Fruit fly (Drosophila melanogaster): ENCODE results near the gene CLIP-190.

CLIP-190 gene

dm6 chr2L:17433030-17433912 lies 48.8 kb downstream of the CLIP-190 start, which contains the start of the genes Dif and CG5043 (continued):
- TF ChIP-seq Hand (GFP tag; optimal IDR thresholded peaks at IDR 0.05) = peak; percentile 1
- TF ChIP-seq vfl (GFP tag; optimal IDR thresholded peaks at IDR 0.05) = no peak
- TF ChIP-seq CG3726 (GFP tag; IDR thresholded peaks at IDR 0.05) = no peak
- no peak for TF ChIP-seq CrebB (tag; optimal IDR thresholded peaks at IDR 0.05)
- no peak for TF ChIP-seq pnt (GFP tag; optimal IDR thresholded peaks at IDR 0.05)
- TF ChIP-seq Dip2 (GFP tag; IDR thresholded peaks at IDR 0.05) = no peak
- no peak for TF ChIP-seq slbo (GFP tag; IDR thresholded peaks at IDR 0.05)
- TF ChIP-seq ci (GFP tag; IDR thresholded peaks at IDR 0.05) = no peak
- no peak for TF ChIP-seq Lpt (GFP tag; optimal IDR thresholded peaks at IDR 0.05)
- TF ChIP-seq CG12659 (GFP tag; optimal IDR thresholded peaks at IDR 0.05) = no peak
- no peak for TF ChIP-seq CG3838 (GFP tag; optimal IDR thresholded peaks at IDR 0.05)
- no peak for TF ChIP-seq grn (GFP tag; optimal IDR thresholded peaks at IDR 0.05)
- no peak for TF ChIP-seq CG18599 (GFP tag; optimal IDR thresholded peaks at IDR 0.05)
- TF ChIP-seq Bdp1 (GFP tag; optimal IDR thresholded peaks at IDR 0.05) = no peak
- TF ChIP-seq BEAF-32 (GFP tag; optimal IDR thresholded peaks at IDR 0.05) = no peak
- 0 out of 3 replicates have a peak, but pooled peaks have one; percentile 21 for TF ChIP-seq CG11695 (GFP tag; IDR thresholded peaks at IDR 0.05)
- no peak for TF ChIP-seq MESR4 (GFP tag; optimal IDR thresholded peaks at IDR 0.05)
- TF ChIP-seq CG2129 (GFP tag; IDR thresholded peaks at IDR 0.05; ENCODE audit: partially characterized antibody) = no peak
- no peak for TF ChIP-seq NC2α (GFP tag; optimal IDR thresholded peaks at IDR 0.05)
- no peak for TF ChIP-seq CG17802 (tag; optimal IDR thresholded peaks at IDR 0.05)
- no peak for TF ChIP-seq CG8944 (GFP tag; optimal IDR thresholded peaks at IDR 0.05)
- TF ChIP-seq MBD-R2 (GFP tag; IDR thresholded peaks at IDR 0.05) = peak; percentile 28; the same call in 1 of the 2 replicates
- TF ChIP-seq CG11696 (GFP tag; IDR thresholded peaks at IDR 0.05) = no peak
- no peak for TF ChIP-seq NFAT (GFP tag; IDR thresholded peaks at IDR 0.05)
- TF ChIP-seq CG7963 (GFP tag; IDR thresholded peaks at IDR 0.05; ENCODE audit: partially characterized antibody) = no peak
- TF ChIP-seq lmd (GFP tag; IDR thresholded peaks at IDR 0.05) = no peak
- TF ChIP-seq C15 (GFP tag; IDR thresholded peaks at IDR 0.05) = no peak
- TF ChIP-seq NfI (GFP tag; optimal IDR thresholded peaks at IDR 0.05) = no peak
- TF ChIP-seq Pdp1 (GFP tag; optimal IDR thresholded peaks at IDR 0.05) = no peak
- no peak for TF ChIP-seq GATAe (GFP tag; conservative IDR thresholded peaks at IDR 0.05)
- TF ChIP-seq CG18262 (tag; optimal IDR thresholded peaks at IDR 0.05) = no peak
- no peak for TF ChIP-seq CG31224 (GFP tag; IDR thresholded peaks at IDR 0.05)
- no peak for TF ChIP-seq tap (tag; optimal IDR thresholded peaks at IDR 0.05)
- no peak for TF ChIP-seq da (GFP tag; optimal IDR thresholded peaks at IDR 0.05)
- TF ChIP-seq NC2β (GFP tag; optimal IDR thresholded peaks at IDR 0.05) = no peak
- no peak for TF ChIP-seq Usf (GFP tag; optimal IDR thresholded peaks at IDR 0.05)
- no peak for TF ChIP-seq Fer3 (tag; optimal IDR thresholded peaks at IDR 0.05)
- TF ChIP-seq CG10654 (GFP tag; optimal IDR thresholded peaks at IDR 0.05) = no peak
- TF ChIP-seq Neu2 (GFP tag; optimal IDR thresholded peaks at IDR 0.05; ENCODE audit: borderline replicate concordance) = no peak
- TF ChIP-seq Asciz (GFP tag; optimal IDR thresholded peaks at IDR 0.05) = no peak
- no peak for TF ChIP-seq CG3995 (GFP tag; optimal IDR thresholded peaks at IDR 0.05)
- peak; percentile 31 for TF ChIP-seq CG13287 (GFP tag; IDR thresholded peaks at IDR 0.05; ENCODE audit: partially characterized antibody)
- no peak for TF ChIP-seq CG10147 (GFP tag; optimal IDR thresholded peaks at IDR 0.05)
- TF ChIP-seq CG6854 (GFP tag; optimal IDR thresholded peaks at IDR 0.05) = no peak
- TF ChIP-seq CG10267 (tag; optimal IDR thresholded peaks at IDR 0.05) = no peak
- no peak for TF ChIP-seq zen (tag; optimal IDR thresholded peaks at IDR 0.05)
- TF ChIP-seq vnd (GFP tag; IDR thresholded peaks at IDR 0.05; ENCODE audit: partially characterized antibody) = no peak
- no peak for TF ChIP-seq CG43689 (GFP tag; IDR thresholded peaks at IDR 0.05)
- TF ChIP-seq CG13624 (GFP tag; optimal IDR thresholded peaks at IDR 0.05) = no peak
